Fruit fly (Drosophila melanogaster) whole organism, embryonic: ENCODE measurements around the gene Glos.

ENCODE experiments used
- Atf-2 ChIP-seq: fragments of 200-800 bp; sonication (Bioruptor generic); optimal IDR thresholded peaks from 2 replicates; lab custom pipeline; 2016; ENCODE audit warnings: missing biosample characterization, missing genetic modification characterization
- Bdp1 ChIP-seq: fragments of 200-800 bp; sonication (Bioruptor generic); optimal IDR thresholded peaks from 3 replicates; lab custom pipeline; 2016; ENCODE audit warnings: missing biosample characterization, missing genetic modification characterization
- BtbVII ChIP-seq: fragments of 200-800 bp; sonication (Bioruptor generic); optimal IDR thresholded peaks from 3 replicates; lab custom pipeline; 2017; ENCODE audit warnings: missing biosample characterization, mild to moderate bottlenecking, missing genetic modification characterization
- CG10274 ChIP-seq: fragments of 200-800 bp; sonication (Bioruptor generic); optimal IDR thresholded peaks from 3 replicates; lab custom pipeline; 2017; ENCODE audit warnings: missing biosample characterization, mild to moderate bottlenecking, missing genetic modification characterization
- CG11085 ChIP-seq: fragments of 200-800 bp; sonication (Bioruptor generic); IDR thresholded peaks from 2 replicates; pipeline ENCODE4 v1.3.6; 2022; ENCODE audit warnings: missing biosample characterization, missing genetic modification characterization
- CG11456 ChIP-seq: fragments of 200-800 bp; sonication (Bioruptor generic); IDR thresholded peaks from 3 replicates; pipeline ENCODE4 v1.3.6; 2022; ENCODE audit warnings: missing biosample characterization, missing genetic modification characterization
- CG11723 ChIP-seq: fragments of 200-800 bp; sonication (Bioruptor generic); optimal IDR thresholded peaks from 2 replicates; lab custom pipeline; 2017; ENCODE audit warnings: missing biosample characterization, mild to moderate bottlenecking, missing genetic modification characterization
- CG12155 ChIP-seq: fragments of 200-800 bp; sonication (Bioruptor generic); optimal IDR thresholded peaks from 3 replicates; lab custom pipeline; 2016; ENCODE audit warnings: missing biosample characterization, missing genetic modification characterization
- CG13287 ChIP-seq: fragments of 200-800 bp; sonication (Bioruptor generic); IDR thresholded peaks from 2 replicates; pipeline ENCODE4 v1.3.6; 2022; ENCODE audit warnings: missing biosample characterization, missing genetic modification characterization; ENCODE audit not compliant: partially characterized antibody
- CG14710 ChIP-seq: fragments of 200-800 bp; sonication (Bioruptor generic); optimal IDR thresholded peaks from 3 replicates; lab custom pipeline; 2019; ENCODE audit warnings: missing biosample characterization, mild to moderate bottlenecking, missing genetic modification characterization, moderate library complexity
- CG15479 ChIP-seq: fragments of 200-800 bp; sonication (Bioruptor generic); optimal IDR thresholded peaks from 3 replicates; lab custom pipeline; 2019; ENCODE audit warnings: missing biosample characterization, mild to moderate bottlenecking, missing genetic modification characterization, moderate library complexity
- CG17829 ChIP-seq: fragments of 200-800 bp; optimal IDR thresholded peaks from 2 replicates; lab custom pipeline; 2019; ENCODE audit warnings: missing biosample characterization, mild to moderate bottlenecking, missing genetic modification characterization, moderate library complexity
- CG4328 ChIP-seq: fragments of 200-800 bp; sonication (Bioruptor generic); optimal IDR thresholded peaks from 3 replicates; lab custom pipeline; 2017; ENCODE audit warnings: missing biosample characterization, missing genetic modification reagents, missing genetic modification characterization
- CG4617 ChIP-seq: fragments of 200-800 bp; sonication (Bioruptor generic); optimal IDR thresholded peaks from 3 replicates; lab custom pipeline; 2016; ENCODE audit warnings: missing biosample characterization, missing genetic modification characterization, borderline replicate concordance
- CG4707 ChIP-seq: fragments of 200-800 bp; sonication (Bioruptor generic); optimal IDR thresholded peaks from 2 replicates; lab custom pipeline; 2018; ENCODE audit warnings: missing biosample characterization, mild to moderate bottlenecking, missing genetic modification characterization, moderate library complexity
- CG4854 ChIP-seq: fragments of 200-800 bp; sonication (Bioruptor generic); optimal IDR thresholded peaks from 2 replicates; lab custom pipeline; 2016; ENCODE audit warnings: missing biosample characterization, missing genetic modification characterization, inconsistent platforms
- CG6272 ChIP-seq: fragments of 200-800 bp; sonication (Bioruptor generic); IDR thresholded peaks from 2 replicates; pipeline ENCODE4 v1.3.6; 2022; ENCODE audit warnings: missing biosample characterization, missing genetic modification characterization
- CG7556 ChIP-seq: fragments of 200-800 bp; sonication (Bioruptor generic); optimal IDR thresholded peaks from 2 replicates; lab custom pipeline; 2017; ENCODE audit warnings: missing biosample characterization, mild to moderate bottlenecking, missing genetic modification characterization
- CG7928 ChIP-seq: fragments of 200-800 bp; sonication (Bioruptor generic); optimal IDR thresholded peaks from 2 replicates; lab custom pipeline; 2017; ENCODE audit warnings: missing biosample characterization, mild to moderate bottlenecking, missing genetic modification characterization
- CG9215 ChIP-seq: fragments of 200-800 bp; sonication (Bioruptor generic); IDR thresholded peaks from 2 replicates; pipeline ENCODE4 v1.3.6; 2022; ENCODE audit warnings: missing biosample characterization, missing genetic modification characterization
- CG9727 ChIP-seq: fragments of 200-800 bp; sonication (Bioruptor generic); optimal IDR thresholded peaks from 3 replicates; lab custom pipeline; 2017; ENCODE audit warnings: missing biosample characterization, mild to moderate bottlenecking, missing genetic modification characterization
- CG9797 ChIP-seq: fragments of 200-800 bp; sonication (Bioruptor generic); optimal IDR thresholded peaks from 3 replicates; lab custom pipeline; 2018; ENCODE audit warnings: missing biosample characterization, mild to moderate bottlenecking, missing genetic modification characterization
- CG9817 ChIP-seq: fragments of 200-800 bp; sonication (Bioruptor generic); optimal IDR thresholded peaks from 2 replicates; lab custom pipeline; 2018; ENCODE audit warnings: missing biosample characterization, mild to moderate bottlenecking, missing genetic modification characterization, moderate library complexity
- Chrac-16 ChIP-seq: fragments of 200-800 bp; sonication (Bioruptor generic); optimal IDR thresholded peaks from 3 replicates; lab custom pipeline; 2016; ENCODE audit warnings: missing biosample characterization, missing genetic modification characterization
- Dll ChIP-seq: fragments of 200-800 bp; sonication (Bioruptor generic); IDR thresholded peaks from 4 replicates; pipeline ENCODE4 v1.3.6; 2022; ENCODE audit warnings: missing biosample characterization, missing genetic modification characterization; ENCODE audit not compliant: partially characterized antibody
- Fer1 ChIP-seq: fragments of 200-800 bp; sonication (Bioruptor generic); optimal IDR thresholded peaks from 2 replicates; lab custom pipeline; 2017; ENCODE audit warnings: missing biosample characterization, mild to moderate bottlenecking, missing genetic modification characterization
- H2.0 ChIP-seq: fragments of 200-800 bp; sonication (Bioruptor generic); IDR thresholded peaks from 2 replicates; pipeline ENCODE4 v1.3.6; 2022; ENCODE audit warnings: missing biosample characterization, missing genetic modification characterization
- HLH4C ChIP-seq: fragments of 200-800 bp; sonication (Bioruptor generic); IDR thresholded peaks from 3 replicates; pipeline ENCODE4 v1.3.6; 2022; ENCODE audit warnings: missing biosample characterization, missing genetic modification characterization; ENCODE audit not compliant: partially characterized antibody
- Myb ChIP-seq: fragments of 200-800 bp; sonication (Bioruptor generic); optimal IDR thresholded peaks from 2 replicates; lab custom pipeline; 2016; ENCODE audit warnings: missing biosample characterization, missing genetic modification characterization
- Rfx ChIP-seq: fragments of 200-800 bp; sonication (Bioruptor generic); IDR thresholded peaks from 2 replicates; pipeline ENCODE4 v1.3.6; 2022; ENCODE audit warnings: missing biosample characterization, missing genetic modification characterization
- Ssrp ChIP-seq: fragments of 200-800 bp; sonication (Bioruptor generic); optimal IDR thresholded peaks from 2 replicates; lab custom pipeline; 2018; ENCODE audit warnings: missing biosample characterization, mild to moderate bottlenecking, missing genetic modification characterization, moderate library complexity
- YL-1 ChIP-seq: fragments of 200-800 bp; sonication (Bioruptor generic); optimal IDR thresholded peaks from 3 replicates; lab custom pipeline; 2017; ENCODE audit warnings: missing biosample characterization, mild to moderate bottlenecking, missing genetic modification characterization
- abd-A ChIP-seq: fragments of 200-800 bp; sonication (Bioruptor generic); optimal IDR thresholded peaks from 3 replicates; lab custom pipeline; 2019; ENCODE audit warnings: missing biosample characterization, mild to moderate bottlenecking, missing genetic modification characterization, moderate library complexity
- bsh ChIP-seq, 2 experiments: fragments of 200-800 bp; sonication (Bioruptor generic); optimal IDR thresholded peaks; 2 replicates each; lab custom pipeline; 2017 to 2018; ENCODE audit warnings: mild to moderate bottlenecking in 2 of 2, missing biosample characterization in 2 of 2, missing genetic modification characterization in 2 of 2, moderate library complexity in 1 of 2
- crol ChIP-seq: fragments of 200-800 bp; sonication (Bioruptor generic); IDR thresholded peaks from 2 replicates; pipeline ENCODE4 v1.3.6; 2022; ENCODE audit warnings: missing biosample characterization, missing genetic modification characterization
- emc ChIP-seq: fragments of 200-800 bp; sonication (Bioruptor generic); optimal IDR thresholded peaks from 2 replicates; lab custom pipeline; 2016; ENCODE audit warnings: missing biosample characterization, missing genetic modification characterization
- fu2 ChIP-seq: fragments of 200-800 bp; sonication (Bioruptor generic); optimal IDR thresholded peaks from 2 replicates; lab custom pipeline; 2016; ENCODE audit warnings: missing biosample characterization, missing genetic modification characterization
- gsb ChIP-seq: fragments of 200-800 bp; sonication (Bioruptor generic); IDR thresholded peaks from 2 replicates; pipeline ENCODE4 v1.3.6; 2022; ENCODE audit warnings: missing biosample characterization, missing genetic modification characterization
- inv ChIP-seq: fragments of 200-800 bp; sonication (Bioruptor generic); IDR thresholded peaks from 2 replicates; pipeline ENCODE4 v1.3.6; 2022; ENCODE audit warnings: missing biosample characterization, missing genetic modification characterization; ENCODE audit not compliant: partially characterized antibody
- lab ChIP-seq: fragments of 200-800 bp; sonication (Bioruptor generic); optimal IDR thresholded peaks from 3 replicates; lab custom pipeline; 2017; ENCODE audit warnings: missing biosample characterization, missing genetic modification characterization, mild to moderate bottlenecking, moderate library complexity, missing genetic modification reagents
- lmd ChIP-seq: fragments of 200-800 bp; sonication (Bioruptor generic); IDR thresholded peaks from 2 replicates; pipeline ENCODE4 v1.3.6; 2022; ENCODE audit warnings: missing biosample characterization, missing genetic modification characterization
- phol ChIP-seq: fragments of 200-800 bp; sonication (Bioruptor generic); optimal IDR thresholded peaks from 3 replicates; lab custom pipeline; 2018; ENCODE audit warnings: missing biosample characterization, mild to moderate bottlenecking, missing genetic modification characterization, moderate library complexity
- prd ChIP-seq, 3 experiments: fragments of >200 bp in 2 of 3; fragments of 200-800 bp in 1 of 3; sonication (Bioruptor generic) in 1 of 3; optimal IDR thresholded peaks in 2 of 3; IDR thresholded peaks in 1 of 3; 2 replicates in 2 of 3; 3 replicates in 1 of 3; pipeline versions ENCODE4 v1.3.6 to Lab custom; 2017 to 2022; ENCODE audit warnings: missing biosample characterization in 1 of 3, missing genetic modification characterization in 1 of 3
- ranshi ChIP-seq: fragments of 200-800 bp; sonication (Bioruptor generic); IDR thresholded peaks from 2 replicates; pipeline ENCODE4 v1.3.6; 2022; ENCODE audit warnings: missing biosample characterization, missing genetic modification characterization
- sim ChIP-seq: fragments of 200-800 bp; sonication (Bioruptor generic); IDR thresholded peaks from 2 replicates; pipeline ENCODE4 v1.3.6; 2022; ENCODE audit warnings: missing biosample characterization, missing genetic modification characterization
- slbo ChIP-seq: fragments of 200-800 bp; sonication (Bioruptor generic); IDR thresholded peaks from 2 replicates; pipeline ENCODE4 v1.3.6; 2022; ENCODE audit warnings: missing biosample characterization, missing genetic modification characterization
- unc-4 ChIP-seq: fragments of 200-800 bp; sonication (Bioruptor generic); IDR thresholded peaks from 2 replicates; pipeline ENCODE4 v1.3.6; 2022; ENCODE audit warnings: missing biosample characterization, missing genetic modification characterization; ENCODE audit not compliant: partially characterized antibody
- usp ChIP-seq: fragments of >200 bp; optimal IDR thresholded peaks from 2 replicates; lab custom pipeline; 2017; ENCODE audit warnings: missing biosample characterization, missing genetic modification characterization

Glos gene

dm6 chrX:3968346-3969044 lies 32.2 kb downstream of the Glos start, which contains the start of gene CG6428 (continued):
- peak; percentile 56; the same call in 2 of the 3 replicates for TF ChIP-seq HLH4C
- TF ChIP-seq CG4707: no peak
- TF ChIP-seq unc-4 (GFP tag; lab: Robert Waterston, UW): peak; percentile 71
- TF ChIP-seq gsb (GFP tag; lab: Robert Waterston, UW): no peak
- no peak for TF ChIP-seq CG11723 (GFP tag; lab: Kevin White, UChicago)
- peak; percentile 37 for TF ChIP-seq CG17829 (tag; lab: Kevin White, UChicago)
- TF ChIP-seq Rfx (GFP tag; lab: Robert Waterston, UW): peak; percentile 72; the same call in 1 of the 2 replicates
- peak; percentile 18 for TF ChIP-seq YL-1 (GFP tag; lab: Kevin White, UChicago)
- peak; percentile 71; the same call in 1 of the 2 replicates for TF ChIP-seq slbo (GFP tag; lab: Robert Waterston, UW)
- TF ChIP-seq lmd (GFP tag; lab: Robert Waterston, UW): peak; percentile 38; the same call in 1 of the 2 replicates
- peak; percentile 10 for TF ChIP-seq CG9727 (GFP tag; lab: Kevin White, UChicago)
- TF ChIP-seq CG6272 (GFP tag; lab: Robert Waterston, UW): no peak; the same call in 1 of the 2 replicates
- peak; percentile 44 for TF ChIP-seq CG7556 (GFP tag; lab: Kevin White, UChicago)
- TF ChIP-seq CG4617 (GFP tag; lab: Kevin White, UChicago): peak; percentile 13
- TF ChIP-seq CG12155 (GFP tag; lab: Kevin White, UChicago): peak; percentile 44
- no peak for TF ChIP-seq CG11085 (GFP tag; lab: Robert Waterston, UW)
- TF ChIP-seq ranshi (GFP tag; lab: Robert Waterston, UW): peak; percentile 43; the same call in 1 of the 2 replicates
- TF ChIP-seq BtbVII (GFP tag; lab: Kevin White, UChicago): peak; percentile 21
- TF ChIP-seq CG11456 (GFP tag; lab: Robert Waterston, UW): peak; percentile 59; the same call in 1 of the 3 replicates
- TF ChIP-seq sim (GFP tag; lab: Robert Waterston, UW): no peak
- peak; percentile 33 for TF ChIP-seq Chrac-16 (GFP tag; lab: Kevin White, UChicago)
- TF ChIP-seq CG4854 (GFP tag; lab: Kevin White, UChicago): no peak
- peak; percentile 87 for TF ChIP-seq Myb
- peak; percentile 60 for TF ChIP-seq lab (GFP tag; lab: Kevin White, UChicago)
- TF ChIP-seq CG14710 (tag; lab: Kevin White, UChicago): peak; percentile 65
- no peak for TF ChIP-seq CG9215 (GFP tag; lab: Robert Waterston, UW)
- TF ChIP-seq CG9797 (GFP tag; lab: Kevin White, UChicago): peak; percentile 28
- TF ChIP-seq H2.0: 0 out of 2 replicates have a peak, but pooled peaks have one; percentile 12
- TF ChIP-seq bsh (GFP tag; optimal IDR thresholded peaks at IDR 0.05; lab: Kevin White, UChicago): peak in 1 of 2 experiments; percentile 26
- TF ChIP-seq Bdp1: no peak
- TF ChIP-seq CG15479: no peak
- peak; percentile 46 for TF ChIP-seq phol (tag; lab: Kevin White, UChicago)
- peak; percentile 25 for TF ChIP-seq Ssrp (tag; lab: Kevin White, UChicago)
- no peak for TF ChIP-seq Fer1 (GFP tag; lab: Kevin White, UChicago)
- TF ChIP-seq CG9817 (tag; lab: Kevin White, UChicago): peak; percentile 42
- no peak for TF ChIP-seq emc (GFP tag; lab: Kevin White, UChicago)
- peak; percentile 82 for TF ChIP-seq CG13287 (GFP tag; lab: Robert Waterston, UW)
- peak; percentile 79 for TF ChIP-seq Dll
- TF ChIP-seq prd (optimal IDR thresholded peaks at IDR 0.05; lab: Kevin White, UChicago): no peak
- peak; percentile 55; the same call in 1 of the 3 replicates for TF ChIP-seq prd (GFP tag; IDR thresholded peaks at IDR 0.05; lab: Robert Waterston, UW)
- TF ChIP-seq Atf-2 (GFP tag; lab: Kevin White, UChicago): no peak
- TF ChIP-seq usp (GFP tag; lab: Kevin White, UChicago): no peak
- TF ChIP-seq crol (GFP tag; lab: Robert Waterston, UW): no peak
- peak; percentile 40 for TF ChIP-seq CG7928 (GFP tag; lab: Kevin White, UChicago)
- TF ChIP-seq abd-A (tag; lab: Kevin White, UChicago): peak; percentile 70
- peak; percentile 24 for TF ChIP-seq fu2 (GFP tag; lab: Kevin White, UChicago)
- peak; percentile 33; the same call in 1 of the 2 replicates for TF ChIP-seq inv
- TF ChIP-seq CG4328: peak; percentile 33
- no peak for TF ChIP-seq CG10274 (GFP tag; lab: Kevin White, UChicago)
